Worm (Caenorhabditis elegans): ENCODE results near the gene ekl-6.

ce11 chrIII:10023452-10023851, 40.8 kb upstream of the ekl-6 start, which contains the start of gene ins-21:
- TF ChIP-seq him-1 (tag; optimal IDR thresholded peaks at IDR 0.05), result no peak
- TF ChIP-seq dao-5 (tag; optimal IDR thresholded peaks at IDR 0.05), result no peak

All from whole organism, L4/young adult.